Worm (Caenorhabditis elegans): ENCODE measurements around the gene lron-13.

ce11 chrIII:13524021-13524420 is 3.2 kb upstream of the lron-13 start, which contains the start of gene pod-1:
- TF ChIP-seq eor-1 (tag; optimal IDR thresholded peaks at IDR 0.05) (no peak), ceh-16 (tag; optimal IDR thresholded peaks at IDR 0.05) (no peak), ztf-11 (tag; optimal IDR thresholded peaks at IDR 0.05) (no peak), elt-2 (tag; optimal IDR thresholded peaks at IDR 0.05) (no peak), lin-39 (tag; optimal IDR thresholded peaks at IDR 0.05) (no peak), fos-1 (tag; optimal IDR thresholded peaks at IDR 0.05) (no peak), pqm-1 (tag; optimal IDR thresholded peaks at IDR 0.05) (no peak), nhr-76 (tag; optimal IDR thresholded peaks at IDR 0.05) (no peak), pha-4 (tag; optimal IDR thresholded peaks at IDR 0.05) (no peak), aly-2 (tag; optimal IDR thresholded peaks at IDR 0.05) (no peak)

All from whole organism, L3 larva.